Worm (Caenorhabditis elegans): ENCODE data around the gene cbp-3.

Gene cbp-3

ce11 chrIII:9913722-9914121, at the start of gene cbp-3:
Gene cbp-3, plus strand, starts transcription at chrIII:9913993.
- TF ChIP-seq ahr-1 (tag; optimal IDR thresholded peaks at IDR 0.05) (no peak), nfya-1 (tag; optimal IDR thresholded peaks at IDR 0.05) (no peak), ttx-3 (tag; optimal IDR thresholded peaks at IDR 0.05) (no peak), elt-2 (tag; optimal IDR thresholded peaks at IDR 0.05) (peak; percentile 28)

ce11 chrIII:9867352-9867751, 46.4 kb upstream of the cbp-3 start:
- TF ChIP-seq pha-4 (tag; optimal IDR thresholded peaks at IDR 0.05) (no peak), Y22D7AL.16 (tag; optimal IDR thresholded peaks at IDR 0.05) (no peak), sdc-2 (tag; optimal IDR thresholded peaks at IDR 0.05) (no peak), ets-4 (tag; optimal IDR thresholded peaks at IDR 0.05) (no peak), ceh-18 (tag; optimal IDR thresholded peaks at IDR 0.05) (no peak), ceh-31 (tag; optimal IDR thresholded peaks at IDR 0.05) (no peak), unc-42 (tag; optimal IDR thresholded peaks at IDR 0.05) (peak; percentile 94), C08G9.2 (tag; optimal IDR thresholded peaks at IDR 0.05) (no peak), elt-2 (tag; optimal IDR thresholded peaks at IDR 0.05) (no peak)

ce11 chrIII:9867780-9868503, 45.9 kb upstream of the cbp-3 start, which contains the start of gene dhhc-4:
Gene dhhc-4, minus strand, starts transcription at chrIII:9867792.
- no peak for TF ChIP-seq mec-3 (tag; optimal IDR thresholded peaks at IDR 0.05; ENCODE audit: borderline replicate concordance)
- TF ChIP-seq hlh-6 (tag; optimal IDR thresholded peaks at IDR 0.05): peak; percentile 13
- no peak for TF ChIP-seq che-1 (tag; optimal IDR thresholded peaks at IDR 0.05)
- TF ChIP-seq syd-9 (tag; optimal IDR thresholded peaks at IDR 0.05): no peak
- TF ChIP-seq hlh-15 (tag; optimal IDR thresholded peaks at IDR 0.05): no peak
- no peak for TF ChIP-seq ceh-24 (tag; optimal IDR thresholded peaks at IDR 0.05)
- TF ChIP-seq C08G9.2 (tag; optimal IDR thresholded peaks at IDR 0.05): peak; percentile 92
- no peak for TF ChIP-seq Y22D7AL.16 (tag; optimal IDR thresholded peaks at IDR 0.05)
- TF ChIP-seq pha-4 (tag; optimal IDR thresholded peaks at IDR 0.05): no peak
- TF ChIP-seq nhr-11 (tag; optimal IDR thresholded peaks at IDR 0.05): no peak
- no peak for TF ChIP-seq pat-9 (tag; optimal IDR thresholded peaks at IDR 0.05)
- no peak for TF ChIP-seq fkh-10 (GFP tag; optimal IDR thresholded peaks at IDR 0.05)
- no peak for TF ChIP-seq ceh-45 (GFP tag; IDR thresholded peaks at IDR 0.05)
- TF ChIP-seq lin-11 (tag; optimal IDR thresholded peaks at IDR 0.05): no peak
- no peak for TF ChIP-seq ceh-19 (GFP tag; optimal IDR thresholded peaks at IDR 0.05)
- TF ChIP-seq ets-4 (tag; optimal IDR thresholded peaks at IDR 0.05): peak; percentile 91
- no peak for TF ChIP-seq hlh-13 (GFP tag; optimal IDR thresholded peaks at IDR 0.05)
- peak; percentile 58 for TF ChIP-seq unc-86 (tag; optimal IDR thresholded peaks at IDR 0.05)
- no peak for TF ChIP-seq sdc-2 (tag; optimal IDR thresholded peaks at IDR 0.05)
- TF ChIP-seq pha-2 (tag; optimal IDR thresholded peaks at IDR 0.05): peak; percentile 11
- TF ChIP-seq elt-4 (tag; optimal IDR thresholded peaks at IDR 0.05): no peak
- peak; percentile 79 for TF ChIP-seq tbx-7 (tag; optimal IDR thresholded peaks at IDR 0.05)
- no peak for TF ChIP-seq hlh-30 (tag; optimal IDR thresholded peaks at IDR 0.05; ENCODE audit: insufficient read depth)
- TF ChIP-seq pag-3 (tag; optimal IDR thresholded peaks at IDR 0.05; ENCODE audit: borderline replicate concordance): no peak
- TF ChIP-seq T23F11.4 (GFP tag; optimal IDR thresholded peaks at IDR 0.05): no peak
- TF ChIP-seq fkh-6 (tag; optimal IDR thresholded peaks at IDR 0.05): no peak
- TF ChIP-seq ceh-30 (tag; optimal IDR thresholded peaks at IDR 0.05): no peak
- TF ChIP-seq zip-5 (tag; optimal IDR thresholded peaks at IDR 0.05): peak; percentile 70
- TF ChIP-seq lim-6 (tag; optimal IDR thresholded peaks at IDR 0.05): no peak
- peak; percentile 10 for TF ChIP-seq rnt-1 (tag; optimal IDR thresholded peaks at IDR 0.05)
- no peak for TF ChIP-seq ceh-9 (tag; optimal IDR thresholded peaks at IDR 0.05)
- TF ChIP-seq ztf-16 (tag; optimal IDR thresholded peaks at IDR 0.05): no peak
- no peak for TF ChIP-seq K02D7.2 (tag; optimal IDR thresholded peaks at IDR 0.05)
- TF ChIP-seq dve-1 (tag; optimal IDR thresholded peaks at IDR 0.05): no peak
- no peak for TF ChIP-seq odd-2 (tag; optimal IDR thresholded peaks at IDR 0.05)
- peak; percentile 9 for TF ChIP-seq ref-2 (tag; optimal IDR thresholded peaks at IDR 0.05)
- TF ChIP-seq dmd-4 (tag; optimal IDR thresholded peaks at IDR 0.05; ENCODE audit: borderline replicate concordance): no peak
- TF ChIP-seq ceh-18 (tag; optimal IDR thresholded peaks at IDR 0.05): no peak
- TF ChIP-seq nfya-1 (tag; optimal IDR thresholded peaks at IDR 0.05): peak; percentile 0
- TF ChIP-seq madf-2 (tag; optimal IDR thresholded peaks at IDR 0.05): no peak
- TF ChIP-seq ceh-22 (tag; optimal IDR thresholded peaks at IDR 0.05): no peak
- peak; percentile 8 for TF ChIP-seq gmeb-2 (tag; optimal IDR thresholded peaks at IDR 0.05)
